Worm (Caenorhabditis elegans): ENCODE measurements around the gene sec-61.G.

ce11 chrV:10938739-10939138, 41.8 kb upstream of the sec-61.G start, which contains the start of gene F17C11.11:
- TF ChIP-seq nhr-11 (tag; optimal IDR thresholded peaks at IDR 0.05) (no peak), elt-1 (tag; optimal IDR thresholded peaks at IDR 0.05) (no peak), nhr-237 (tag; optimal IDR thresholded peaks at IDR 0.05) (no peak), lin-39 (tag; optimal IDR thresholded peaks at IDR 0.05) (no peak)
